Fruit fly (Drosophila melanogaster): ENCODE results near the gene PhKgamma.

Gene PhKgamma

dm6 chrX:11681558-11682551 is 13.1 kb upstream of the PhKgamma start:
- TF ChIP-seq fkh (GFP tag; optimal IDR thresholded peaks at IDR 0.05) (peak; percentile 91), OdsH (GFP tag; optimal IDR thresholded peaks at IDR 0.05) (peak; percentile 58), Sox14 (GFP tag; optimal IDR thresholded peaks at IDR 0.05) (peak; percentile 74), CG15336 (GFP tag; IDR thresholded peaks at IDR 0.05) (peak; percentile 41), CG10669 (GFP tag; optimal IDR thresholded peaks at IDR 0.05) (peak; percentile 47), Hr4 (GFP tag; optimal IDR thresholded peaks at IDR 0.05) (peak; percentile 60), CG3032 (tag; optimal IDR thresholded peaks at IDR 0.05) (peak; percentile 52), fd85E (GFP tag; optimal IDR thresholded peaks at IDR 0.05) (peak; percentile 33), vri (GFP tag; optimal IDR thresholded peaks at IDR 0.05) (peak; percentile 81), CG6276 (GFP tag; optimal IDR thresholded peaks at IDR 0.05) (peak; percentile 57), CG6854 (GFP tag; optimal IDR thresholded peaks at IDR 0.05) (peak; percentile 72), Eip78C (GFP tag) (peak; percentile 81), CG31627 (GFP tag; optimal IDR thresholded peaks at IDR 0.05) (peak; percentile 76), CG6808 (GFP tag; optimal IDR thresholded peaks at IDR 0.05) (peak; percentile 46), Lpt (GFP tag; optimal IDR thresholded peaks at IDR 0.05) (peak; percentile 45), CG10631 (GFP tag; optimal IDR thresholded peaks at IDR 0.05) (peak; percentile 79), CG1621 (tag; optimal IDR thresholded peaks at IDR 0.05) (peak; percentile 14), Smox (GFP tag; optimal IDR thresholded peaks at IDR 0.05) (peak; percentile 76), CG11294 (GFP tag; IDR thresholded peaks at IDR 0.05) (no peak), Gug (GFP tag; IDR thresholded peaks at IDR 0.05) (peak; percentile 28; the same call in 1 of the 2 replicates), salr (GFP tag; optimal IDR thresholded peaks at IDR 0.05) (peak in 1 of 2 experiments; percentile 11), Ets21C (GFP tag; optimal IDR thresholded peaks at IDR 0.05) (peak; percentile 67), ss (GFP tag; optimal IDR thresholded peaks at IDR 0.05) (peak; percentile 54 to 76), achi (GFP tag; optimal IDR thresholded peaks at IDR 0.05) (peak; percentile 49), esn (GFP tag; optimal IDR thresholded peaks at IDR 0.05) (peak; percentile 76), CG34406 (GFP tag; optimal IDR thresholded peaks at IDR 0.05) (peak; percentile 40), acj6 (GFP tag; optimal IDR thresholded peaks at IDR 0.05) (peak; percentile 58), CG8119 (GFP tag; IDR thresholded peaks at IDR 0.05) (peak; percentile 55), pdm3 (GFP tag; optimal IDR thresholded peaks at IDR 0.05) (peak; percentile 73), CG9139 (GFP tag; optimal IDR thresholded peaks at IDR 0.05) (peak; percentile 38), net (GFP tag; optimal IDR thresholded peaks at IDR 0.05) (peak; percentile 56), CG11762 (GFP tag; optimal IDR thresholded peaks at IDR 0.05; ENCODE audit: insufficient read depth) (no peak), Eip93F (GFP tag; optimal IDR thresholded peaks at IDR 0.05) (peak; percentile 16), Ets96B (tag; optimal IDR thresholded peaks at IDR 0.05) (peak; percentile 29), dsx (GFP tag; optimal IDR thresholded peaks at IDR 0.05; ENCODE audit: poor library complexity, severe bottlenecking) (peak; percentile 45), CG8319 (GFP tag; optimal IDR thresholded peaks at IDR 0.05) (peak; percentile 27), Met (GFP tag; optimal IDR thresholded peaks at IDR 0.05) (no peak), Hr38 (GFP tag; optimal IDR thresholded peaks at IDR 0.05) (no peak), svp (GFP tag) (peak; percentile 98), CG7368 (GFP tag; optimal IDR thresholded peaks at IDR 0.05) (peak; percentile 28), Blimp-1 (GFP tag; optimal IDR thresholded peaks at IDR 0.05) (peak; percentile 28), lz (GFP tag; optimal IDR thresholded peaks at IDR 0.05) (peak; percentile 77), eg (GFP tag; IDR thresholded peaks at IDR 0.05) (peak; percentile 63; the same call in 2 of the 3 replicates), Hr39 (GFP tag; optimal IDR thresholded peaks at IDR 0.05) (peak; percentile 78), CG4318 (GFP tag; optimal IDR thresholded peaks at IDR 0.05) (no peak), Sox15 (GFP tag; optimal IDR thresholded peaks at IDR 0.05) (peak; percentile 45), CG3919 (GFP tag; optimal IDR thresholded peaks at IDR 0.05) (peak; percentile 58), CG16779 (tag; optimal IDR thresholded peaks at IDR 0.05) (peak; percentile 36), CG32006 (GFP tag; optimal IDR thresholded peaks at IDR 0.05) (peak; percentile 53)

All from whole organism, prepupa.